Worm (Caenorhabditis elegans) whole organism, L1 larva: Measurements from ENCODE around the gene T23G5.2.

Source experiments
- ama-1 ChIP-seq: fragments of 150-350 bp; optimal IDR thresholded peaks from 2 replicates; lab custom pipeline; 2014
- ceh-8 ChIP-seq: fragments of 200-800 bp; sonication (Bioruptor generic); optimal IDR thresholded peaks from 2 replicates; lab custom pipeline; 2018; ENCODE audit warnings: mild to moderate bottlenecking, missing genetic modification characterization, moderate library complexity, missing compliant biosample characterization
- efl-1 ChIP-seq, 4 experiments: fragments of 150-350 bp; optimal IDR thresholded peaks in 3 of 4; peaks in 1 of 4; 1 replicate in 1 of 4; 2 replicates in 3 of 4; lab custom pipeline; 2014; ENCODE audit warnings: missing biosample characterization in 2 of 4, missing genetic modification characterization in 2 of 4, missing genetic modification reagents in 2 of 4
- jun-1 ChIP-seq: fragments of 150-350 bp; optimal IDR thresholded peaks from 2 replicates; lab custom pipeline; 2014; ENCODE audit warnings: missing biosample characterization, missing genetic modification reagents, missing genetic modification characterization
- lin-13 ChIP-seq: fragments of 150-350 bp; optimal IDR thresholded peaks from 2 replicates; lab custom pipeline; 2014; ENCODE audit warnings: missing biosample characterization, missing genetic modification reagents, missing genetic modification characterization
- lin-15B ChIP-seq: fragments of 150-350 bp; sonication (generic microtip); optimal IDR thresholded peaks from 3 replicates; lab custom pipeline; 2014; ENCODE audit warnings: missing biosample characterization, missing genetic modification characterization
- lsy-2 ChIP-seq, 2 experiments: fragments of 150-350 bp; optimal IDR thresholded peaks; 2 replicates each; lab custom pipeline; 2014; ENCODE audit warnings: missing biosample characterization in 2 of 2, missing genetic modification characterization in 2 of 2
- mep-1 ChIP-seq: fragments of 150-350 bp; optimal IDR thresholded peaks from 2 replicates; lab custom pipeline; 2014; ENCODE audit warnings: missing biosample characterization, missing genetic modification characterization
- nhr-12 ChIP-seq: sonication (generic microtip); optimal IDR thresholded peaks from 2 replicates; lab custom pipeline; 2017; ENCODE audit warnings: missing biosample characterization, missing genetic modification characterization
- unc-62 ChIP-seq: fragments of 150-350 bp; optimal IDR thresholded peaks from 2 replicates; lab custom pipeline; 2014; ENCODE audit warnings: missing biosample characterization, missing genetic modification reagents, missing genetic modification characterization
- ztf-4 ChIP-seq: fragments of 150-350 bp; optimal IDR thresholded peaks from 2 replicates; lab custom pipeline; 2014; ENCODE audit warnings: missing biosample characterization, missing genetic modification characterization

- TF ChIP-seq nhr-12 (tag; lab: Kevin White, UChicago) = no peak
- TF ChIP-seq mep-1 = no peak
- no peak for TF ChIP-seq efl-1 (optimal IDR thresholded peaks at IDR 0.05; lab: Kevin White, UChicago)
- TF ChIP-seq efl-1 (GFP tag; optimal IDR thresholded peaks at IDR 0.05 in 1 of 2; lab: Kevin White, UChicago) = no peak
- no peak for TF ChIP-seq unc-62
- TF ChIP-seq jun-1 = no peak
- no peak for TF ChIP-seq lin-15B (tag; lab: Kevin White, UChicago)
- no peak for TF ChIP-seq lin-13 (GFP tag; lab: Kevin White, UChicago)
- TF ChIP-seq ceh-8 (GFP tag; lab: Kevin White, UChicago) = no peak
- TF ChIP-seq ztf-4 (tag; lab: Kevin White, UChicago) = no peak
- TF ChIP-seq ama-1 (lab: Kevin White, UChicago) = no peak
- no peak for TF ChIP-seq lsy-2 (tag; optimal IDR thresholded peaks at IDR 0.05; lab: Kevin White, UChicago)
Measured at ce11 chrIII:9199605-9200004, 36.5 kb downstream of the T23G5.2 start, which contains the start of gene ZC84.6.
